Fruit fly (Drosophila melanogaster) whole organism, embryonic: ENCODE results near the gene Gorab.
A peak's percentile ranks its signal among the peaks of the same experiment; 100 is the strongest.

Experiments
- C15 ChIP-seq: fragments of 200-800 bp; sonication (Bioruptor generic); IDR thresholded peaks from 3 replicates; pipeline ENCODE4 v1.3.6; 2022; ENCODE audit warnings: missing biosample characterization, missing genetic modification characterization
- CG12155 ChIP-seq: fragments of 200-800 bp; sonication (Bioruptor generic); optimal IDR thresholded peaks from 3 replicates; lab custom pipeline; 2016; ENCODE audit warnings: missing biosample characterization, missing genetic modification characterization
- CG12391 ChIP-seq: fragments of 200-800 bp; sonication (Bioruptor generic); optimal IDR thresholded peaks from 3 replicates; lab custom pipeline; 2018; ENCODE audit warnings: missing biosample characterization, mild to moderate bottlenecking, missing genetic modification characterization, moderate library complexity
- CG13624 ChIP-seq: fragments of 200-800 bp; sonication (Bioruptor generic); optimal IDR thresholded peaks from 2 replicates; lab custom pipeline; 2016; ENCODE audit warnings: missing biosample characterization, missing genetic modification characterization
- CG14965 ChIP-seq: fragments of 200-800 bp; sonication (Bioruptor generic); optimal IDR thresholded peaks from 2 replicates; lab custom pipeline; 2016; ENCODE audit warnings: missing biosample characterization, missing genetic modification characterization, borderline replicate concordance
- CG17568 ChIP-seq: fragments of 200-800 bp; sonication (Bioruptor generic); optimal IDR thresholded peaks from 2 replicates; lab custom pipeline; 2018; ENCODE audit warnings: missing biosample characterization, mild to moderate bottlenecking, missing genetic modification characterization, moderate library complexity
- CG2678 ChIP-seq: fragments of 200-800 bp; sonication (Bioruptor generic); optimal IDR thresholded peaks from 3 replicates; lab custom pipeline; 2019; ENCODE audit warnings: missing biosample characterization, mild to moderate bottlenecking, missing genetic modification characterization, moderate library complexity
- CG4282 ChIP-seq: fragments of 200-800 bp; sonication (Bioruptor generic); optimal IDR thresholded peaks from 2 replicates; lab custom pipeline; 2016; ENCODE audit warnings: missing biosample characterization, missing genetic modification characterization
- CG4360 ChIP-seq: fragments of 200-800 bp; sonication (Bioruptor generic); IDR thresholded peaks from 2 replicates; pipeline ENCODE4 v1.3.6; 2022; ENCODE audit warnings: missing biosample characterization, missing genetic modification characterization
- CG6654 ChIP-seq: fragments of 200-800 bp; sonication (Bioruptor generic); optimal IDR thresholded peaks from 2 replicates; lab custom pipeline; 2017; ENCODE audit warnings: missing biosample characterization, mild to moderate bottlenecking, missing genetic modification characterization
- CG6683 ChIP-seq: fragments of 200-800 bp; sonication (Bioruptor generic); optimal IDR thresholded peaks from 2 replicates; lab custom pipeline; 2017; ENCODE audit warnings: missing biosample characterization, mild to moderate bottlenecking, missing genetic modification characterization, missing genetic modification reagents
- CG6854 ChIP-seq: fragments of 200-800 bp; sonication (Bioruptor generic); optimal IDR thresholded peaks from 3 replicates; lab custom pipeline; 2017; ENCODE audit warnings: missing biosample characterization, mild to moderate bottlenecking, missing genetic modification characterization
- CG7271 ChIP-seq: fragments of 200-800 bp; sonication (Bioruptor generic); optimal IDR thresholded peaks from 2 replicates; lab custom pipeline; 2018; ENCODE audit warnings: missing biosample characterization, mild to moderate bottlenecking, missing genetic modification characterization, moderate library complexity
- CG7372 ChIP-seq: fragments of 200-800 bp; sonication (Bioruptor generic); IDR thresholded peaks from 2 replicates; pipeline ENCODE4 v1.3.6; 2022; ENCODE audit warnings: missing biosample characterization, missing genetic modification characterization
- CG7745 ChIP-seq: fragments of 200-800 bp; sonication (Bioruptor generic); optimal IDR thresholded peaks from 2 replicates; lab custom pipeline; 2018; ENCODE audit warnings: missing biosample characterization, mild to moderate bottlenecking, missing genetic modification characterization, moderate library complexity
- CG8281 ChIP-seq: fragments of 200-800 bp; sonication (Bioruptor generic); optimal IDR thresholded peaks from 2 replicates; lab custom pipeline; 2018; ENCODE audit warnings: missing biosample characterization, mild to moderate bottlenecking, missing genetic modification characterization, moderate library complexity
- CG8388 ChIP-seq: fragments of 200-800 bp; sonication (Bioruptor generic); optimal IDR thresholded peaks from 2 replicates; lab custom pipeline; 2019; ENCODE audit warnings: missing biosample characterization, mild to moderate bottlenecking, missing genetic modification characterization, moderate library complexity
- CG9215 ChIP-seq: fragments of 200-800 bp; sonication (Bioruptor generic); IDR thresholded peaks from 2 replicates; pipeline ENCODE4 v1.3.6; 2022; ENCODE audit warnings: missing biosample characterization, missing genetic modification characterization
- Dll ChIP-seq: fragments of 200-800 bp; sonication (Bioruptor generic); IDR thresholded peaks from 4 replicates; pipeline ENCODE4 v1.3.6; 2022; ENCODE audit warnings: missing biosample characterization, missing genetic modification characterization; ENCODE audit not compliant: partially characterized antibody
- Eip74EF ChIP-seq, 2 experiments: fragments of 200-800 bp in 1 of 2; fragments of >200 bp in 1 of 2; sonication (Bioruptor generic) in 1 of 2; optimal IDR thresholded peaks; 2 replicates each; lab custom pipeline; 2017 to 2019; ENCODE audit warnings: missing biosample characterization in 2 of 2, missing genetic modification characterization in 2 of 2, mild to moderate bottlenecking in 1 of 2, moderate library complexity in 1 of 2
- Ets97D ChIP-seq: fragments of 200-800 bp; sonication (Bioruptor generic); optimal IDR thresholded peaks from 3 replicates; lab custom pipeline; 2016; ENCODE audit warnings: missing biosample characterization, missing genetic modification characterization
- Med ChIP-seq: fragments of 200-800 bp; sonication (Bioruptor generic); peaks from one replicate; lab custom pipeline; 2016; ENCODE audit warnings: missing biosample characterization, missing genetic modification characterization, mild to moderate bottlenecking, inconsistent platforms, moderate library complexity
- NK7.1 ChIP-seq: fragments of 200-800 bp; sonication (Bioruptor generic); optimal IDR thresholded peaks from 3 replicates; lab custom pipeline; 2016; ENCODE audit warnings: missing biosample characterization, missing genetic modification characterization
- Nf-YC ChIP-seq: fragments of 200-800 bp; optimal IDR thresholded peaks from 3 replicates; lab custom pipeline; 2019; ENCODE audit warnings: missing biosample characterization, mild to moderate bottlenecking, missing genetic modification characterization, moderate library complexity
- Oli ChIP-seq: fragments of 200-800 bp; sonication (Bioruptor generic); optimal IDR thresholded peaks from 2 replicates; lab custom pipeline; 2018; ENCODE audit warnings: missing biosample characterization, mild to moderate bottlenecking, missing genetic modification characterization, moderate library complexity
- Opbp ChIP-seq: fragments of 200-800 bp; sonication (Bioruptor generic); IDR thresholded peaks from 3 replicates; pipeline ENCODE4 v1.3.6; 2022; ENCODE audit warnings: missing biosample characterization, missing genetic modification characterization; ENCODE audit not compliant: partially characterized antibody
- Poxn ChIP-seq: fragments of 200-800 bp; sonication (Bioruptor generic); IDR thresholded peaks from 2 replicates; pipeline ENCODE4 v1.3.6; 2022; ENCODE audit warnings: missing biosample characterization, missing genetic modification characterization
- Ptx1 ChIP-seq: fragments of 200-800 bp; sonication (Bioruptor generic); IDR thresholded peaks from 2 replicates; pipeline ENCODE4 v1.3.6; 2022; ENCODE audit warnings: missing biosample characterization, missing genetic modification characterization
- Ravus ChIP-seq: fragments of 200-800 bp; sonication (Bioruptor generic); IDR thresholded peaks from 2 replicates; pipeline ENCODE4 v1.3.6; 2022; ENCODE audit warnings: missing biosample characterization, missing genetic modification characterization
- Sox102F ChIP-seq: fragments of 200-800 bp; sonication (Bioruptor generic); optimal IDR thresholded peaks from 2 replicates; lab custom pipeline; 2018; ENCODE audit warnings: missing biosample characterization, mild to moderate bottlenecking, missing genetic modification characterization, moderate library complexity
- bowl ChIP-seq: fragments of 200-800 bp; sonication (Bioruptor generic); IDR thresholded peaks from 2 replicates; pipeline ENCODE4 v1.3.6; 2022; ENCODE audit warnings: missing biosample characterization, missing genetic modification characterization
- cas ChIP-seq: fragments of 200-800 bp; sonication (Bioruptor generic); IDR thresholded peaks from 2 replicates; pipeline ENCODE4 v1.3.6; 2022; ENCODE audit warnings: missing biosample characterization, missing genetic modification characterization
- chm ChIP-seq: fragments of 200-800 bp; sonication (Bioruptor generic); IDR thresholded peaks from 2 replicates; pipeline ENCODE4 v1.3.6; 2022; ENCODE audit warnings: missing biosample characterization, missing genetic modification characterization
- corto ChIP-seq: fragments of 200-800 bp; sonication (Bioruptor generic); optimal IDR thresholded peaks from 2 replicates; lab custom pipeline; 2016; ENCODE audit warnings: missing biosample characterization, mild to moderate bottlenecking, missing genetic modification characterization, moderate library complexity
- dan ChIP-seq: fragments of 200-800 bp; sonication (Bioruptor generic); IDR thresholded peaks from 2 replicates; pipeline ENCODE4 v1.3.6; 2022; ENCODE audit warnings: missing biosample characterization, missing genetic modification characterization
- emc ChIP-seq: fragments of 200-800 bp; sonication (Bioruptor generic); optimal IDR thresholded peaks from 2 replicates; lab custom pipeline; 2016; ENCODE audit warnings: missing biosample characterization, missing genetic modification characterization
- eyg ChIP-seq: fragments of 200-800 bp; sonication (Bioruptor generic); optimal IDR thresholded peaks from 3 replicates; lab custom pipeline; 2016; ENCODE audit warnings: missing biosample characterization, missing genetic modification characterization
- fd102C ChIP-seq: fragments of 200-800 bp; sonication (Bioruptor generic); optimal IDR thresholded peaks from 2 replicates; lab custom pipeline; 2018; ENCODE audit warnings: missing biosample characterization, mild to moderate bottlenecking, missing genetic modification characterization, moderate library complexity
- fd64A ChIP-seq: fragments of 200-800 bp; sonication (Bioruptor generic); optimal IDR thresholded peaks from 3 replicates; lab custom pipeline; 2018; ENCODE audit warnings: missing biosample characterization, mild to moderate bottlenecking, missing genetic modification characterization
- fd96Cb ChIP-seq: fragments of 200-800 bp; sonication (Bioruptor generic); optimal IDR thresholded peaks from 2 replicates; lab custom pipeline; 2018; ENCODE audit warnings: missing biosample characterization, mild to moderate bottlenecking, missing genetic modification characterization, moderate library complexity
- gem ChIP-seq: fragments of 200-800 bp; sonication (Bioruptor generic); optimal IDR thresholded peaks from 2 replicates; lab custom pipeline; 2019; ENCODE audit warnings: missing biosample characterization, mild to moderate bottlenecking, missing genetic modification characterization, moderate library complexity
- gt ChIP-seq: fragments of 200-800 bp; sonication (Bioruptor generic); IDR thresholded peaks from 2 replicates; pipeline ENCODE4 v1.3.6; 2022; ENCODE audit warnings: missing biosample characterization, missing genetic modification characterization
- mld ChIP-seq: fragments of 200-800 bp; sonication (Bioruptor generic); IDR thresholded peaks from 3 replicates; pipeline ENCODE4 v1.3.6; 2022; ENCODE audit warnings: missing biosample characterization, missing genetic modification characterization; ENCODE audit not compliant: partially characterized antibody
- oc ChIP-seq: fragments of 200-800 bp; sonication (Bioruptor generic); optimal IDR thresholded peaks from 2 replicates; lab custom pipeline; 2018; ENCODE audit warnings: missing biosample characterization, mild to moderate bottlenecking, missing genetic modification characterization, moderate library complexity
- onecut ChIP-seq: fragments of 200-800 bp; sonication (Bioruptor generic); IDR thresholded peaks from 2 replicates; pipeline ENCODE4 v1.3.6; 2022; ENCODE audit warnings: missing biosample characterization, missing genetic modification characterization
- pita ChIP-seq: fragments of 200-800 bp; sonication (Bioruptor generic); optimal IDR thresholded peaks from 2 replicates; lab custom pipeline; 2017; ENCODE audit warnings: missing biosample characterization, mild to moderate bottlenecking, missing genetic modification characterization
- slbo ChIP-seq: fragments of 200-800 bp; sonication (Bioruptor generic); IDR thresholded peaks from 2 replicates; pipeline ENCODE4 v1.3.6; 2022; ENCODE audit warnings: missing biosample characterization, missing genetic modification characterization
- tup ChIP-seq: fragments of 200-800 bp; sonication (Bioruptor generic); optimal IDR thresholded peaks from 2 replicates; lab custom pipeline; 2016; ENCODE audit warnings: missing biosample characterization, mild to moderate bottlenecking, missing genetic modification characterization, moderate library complexity
- vfl ChIP-seq: fragments of 200-800 bp; sonication (Bioruptor generic); optimal IDR thresholded peaks from 2 replicates; lab custom pipeline; 2016; ENCODE audit warnings: missing biosample characterization, missing genetic modification characterization
- zen ChIP-seq: fragments of 200-800 bp; sonication (Bioruptor generic); optimal IDR thresholded peaks from 3 replicates; lab custom pipeline; 2018; ENCODE audit warnings: missing biosample characterization, mild to moderate bottlenecking, missing genetic modification characterization, moderate library complexity

Gene Gorab

dm6 chr3L:17419103-17419741 is 9.4 kb downstream of the Gorab start (continued):
- TF ChIP-seq emc (GFP tag; lab: Kevin White, UChicago), result no peak
- no peak for TF ChIP-seq corto (GFP tag; lab: Kevin White, UChicago)
- TF ChIP-seq Poxn (GFP tag; lab: Robert Waterston, UW), result no peak
- no peak for TF ChIP-seq bowl
- TF ChIP-seq CG9215 (GFP tag; lab: Robert Waterston, UW), result no peak
- no peak for TF ChIP-seq chm (GFP tag; lab: Robert Waterston, UW)
- no peak for TF ChIP-seq CG6654 (GFP tag; lab: Kevin White, UChicago)
- no peak for TF ChIP-seq Sox102F (GFP tag; lab: Kevin White, UChicago)
- no peak for TF ChIP-seq vfl (GFP tag; lab: Kevin White, UChicago)
- TF ChIP-seq fd64A (GFP tag; lab: Kevin White, UChicago), result no peak
- TF ChIP-seq Opbp (GFP tag; lab: Robert Waterston, UW), result 0 out of 3 replicates have a peak, but pooled peaks have one; percentile 18
- TF ChIP-seq Ptx1 (GFP tag; lab: Robert Waterston, UW), result no peak
- TF ChIP-seq CG7745 (tag; lab: Kevin White, UChicago), result no peak
- TF ChIP-seq CG4282 (GFP tag; lab: Kevin White, UChicago), result no peak
- no peak for TF ChIP-seq CG6683 (GFP tag; lab: Kevin White, UChicago)
- no peak for TF ChIP-seq Ravus (GFP tag; lab: Robert Waterston, UW)
- no peak for TF ChIP-seq Nf-YC (tag; lab: Kevin White, UChicago)
- no peak for TF ChIP-seq C15 (GFP tag; lab: Robert Waterston, UW)
- TF ChIP-seq onecut (GFP tag; lab: Robert Waterston, UW), result 0 out of 2 replicates have a peak, but pooled peaks have one; percentile 22
- no peak for TF ChIP-seq Dll (GFP tag; lab: Robert Waterston, UW)
- TF ChIP-seq CG2678, result peak; percentile 9
- no peak for TF ChIP-seq CG4360
- no peak for TF ChIP-seq CG12155 (GFP tag; lab: Kevin White, UChicago)
- peak; percentile 66 for TF ChIP-seq Med
- TF ChIP-seq CG7271 (tag; lab: Kevin White, UChicago), result peak; percentile 56
- no peak for TF ChIP-seq fd96Cb
- TF ChIP-seq oc (tag; lab: Kevin White, UChicago), result no peak
- TF ChIP-seq slbo (GFP tag; lab: Robert Waterston, UW), result no peak
- TF ChIP-seq dan (GFP tag; lab: Robert Waterston, UW), result no peak
- TF ChIP-seq CG12391, result no peak
- TF ChIP-seq tup, result no peak
- TF ChIP-seq CG8281 (tag; lab: Kevin White, UChicago), result no peak
- TF ChIP-seq eyg (GFP tag; lab: Kevin White, UChicago), result no peak
- TF ChIP-seq CG7372, result no peak
- TF ChIP-seq Oli (tag; lab: Kevin White, UChicago), result no peak
- TF ChIP-seq zen, result peak; percentile 46
- no peak for TF ChIP-seq NK7.1
- TF ChIP-seq CG8388 (GFP tag; lab: Kevin White, UChicago), result no peak
- no peak for TF ChIP-seq Ets97D
- TF ChIP-seq mld (GFP tag; lab: Robert Waterston, UW), result no peak
- no peak for TF ChIP-seq CG17568 (GFP tag; lab: Kevin White, UChicago)
- no peak for TF ChIP-seq gt (GFP tag; lab: Robert Waterston, UW)
- no peak for TF ChIP-seq CG6854 (GFP tag; lab: Kevin White, UChicago)
- peak; percentile 40 for TF ChIP-seq gem (tag; lab: Kevin White, UChicago)
- peak; percentile 43 for TF ChIP-seq fd102C (GFP tag; lab: Kevin White, UChicago)
- no peak for TF ChIP-seq pita (GFP tag; lab: Kevin White, UChicago)
- TF ChIP-seq cas, result no peak
- TF ChIP-seq Eip74EF (GFP tag; optimal IDR thresholded peaks at IDR 0.05; lab: Kevin White, UChicago), result no peak
- TF ChIP-seq CG13624 (GFP tag; lab: Kevin White, UChicago), result no peak
- TF ChIP-seq CG14965 (GFP tag; lab: Kevin White, UChicago), result no peak
